Fruit fly (Drosophila melanogaster): ENCODE results near the gene pelo.

Gene pelo

DNA sequence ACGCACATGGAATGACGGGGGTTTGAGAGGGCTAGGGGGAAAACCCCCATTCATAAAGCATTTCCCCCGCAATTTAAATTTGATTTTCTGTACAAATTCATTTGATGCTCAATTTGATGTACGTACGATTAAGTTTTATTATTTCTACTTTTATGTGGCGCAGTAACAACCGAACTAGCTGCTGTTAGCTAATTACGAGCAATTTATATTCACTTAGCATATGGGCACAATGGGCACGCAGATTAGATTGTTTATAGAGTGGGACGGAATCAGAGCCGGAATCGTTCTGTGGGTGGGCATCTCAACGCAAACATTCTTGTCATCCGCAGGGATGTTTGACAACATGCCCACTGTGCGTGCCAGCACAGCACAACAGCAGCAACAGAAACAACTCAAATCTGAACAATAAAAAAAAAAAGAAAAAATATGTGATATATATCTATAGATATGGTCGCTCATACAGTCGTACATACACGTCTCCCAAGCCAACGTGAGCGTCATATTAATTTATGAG is 29.6 kb upstream of the pelo start:
- no peak for TF ChIP-seq CG10631 (GFP tag; optimal IDR thresholded peaks at IDR 0.05)
- TF ChIP-seq fkh (GFP tag; optimal IDR thresholded peaks at IDR 0.05), result peak; percentile 29
- TF ChIP-seq acj6 (GFP tag; optimal IDR thresholded peaks at IDR 0.05), result no peak
- TF ChIP-seq eg (GFP tag; IDR thresholded peaks at IDR 0.05), result 0 out of 3 replicates have a peak, but pooled peaks have one; percentile 32

- TF ChIP-seq fkh (GFP tag; optimal IDR thresholded peaks at IDR 0.05) (peak; percentile 50), svp (GFP tag) (peak; percentile 15), CG6276 (GFP tag; optimal IDR thresholded peaks at IDR 0.05) (no peak), CG9139 (GFP tag; optimal IDR thresholded peaks at IDR 0.05) (no peak), CG4318 (GFP tag; optimal IDR thresholded peaks at IDR 0.05) (no peak)
Measured at dm6 chr2L:9672246-9672645, 28.4 kb upstream of the pelo start.

DNA sequence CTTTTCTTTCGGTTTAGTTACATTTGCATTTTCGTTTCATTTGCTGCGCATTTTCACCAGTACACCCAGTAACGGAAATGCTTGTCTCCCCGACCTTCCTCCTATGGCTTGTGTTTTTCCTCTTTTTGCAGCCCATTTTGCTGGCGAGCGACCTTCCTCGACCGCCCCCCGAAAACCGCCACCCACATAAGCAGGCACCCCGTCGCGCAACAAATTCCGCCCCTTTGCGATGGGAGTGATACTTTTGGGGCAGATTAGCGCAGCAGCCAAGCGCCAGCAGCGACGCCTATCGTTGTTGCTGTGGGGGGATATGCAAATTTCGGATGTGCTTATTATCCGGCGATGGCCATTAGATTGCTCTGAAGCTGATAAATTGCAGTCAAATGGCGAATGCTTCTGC is 27.4 kb upstream of the pelo start:
- no peak for TF ChIP-seq acj6 (GFP tag; optimal IDR thresholded peaks at IDR 0.05)
- no peak for TF ChIP-seq CG6163 (GFP tag; IDR thresholded peaks at IDR 0.05)
- TF ChIP-seq CG3919 (GFP tag; optimal IDR thresholded peaks at IDR 0.05), result no peak
- no peak for TF ChIP-seq CG15336 (GFP tag; IDR thresholded peaks at IDR 0.05)
- no peak for TF ChIP-seq cyc (GFP tag; optimal IDR thresholded peaks at IDR 0.05)
- TF ChIP-seq esn (GFP tag; optimal IDR thresholded peaks at IDR 0.05), result no peak
- no peak for TF ChIP-seq fd59A (GFP tag; optimal IDR thresholded peaks at IDR 0.05)
- TF ChIP-seq Hr4 (GFP tag; optimal IDR thresholded peaks at IDR 0.05), result no peak
- no peak for TF ChIP-seq CG9139 (GFP tag; optimal IDR thresholded peaks at IDR 0.05)
- no peak for TF ChIP-seq Ets21C (GFP tag; optimal IDR thresholded peaks at IDR 0.05)

dm6 chr2L:9677101-9677500 is 23.5 kb upstream of the pelo start:
- peak; percentile 61 for TF ChIP-seq vri (GFP tag; optimal IDR thresholded peaks at IDR 0.05)
- peak; percentile 42 for TF ChIP-seq svp (GFP tag)
- TF ChIP-seq Hr4 (GFP tag; optimal IDR thresholded peaks at IDR 0.05), result no peak

DNA sequence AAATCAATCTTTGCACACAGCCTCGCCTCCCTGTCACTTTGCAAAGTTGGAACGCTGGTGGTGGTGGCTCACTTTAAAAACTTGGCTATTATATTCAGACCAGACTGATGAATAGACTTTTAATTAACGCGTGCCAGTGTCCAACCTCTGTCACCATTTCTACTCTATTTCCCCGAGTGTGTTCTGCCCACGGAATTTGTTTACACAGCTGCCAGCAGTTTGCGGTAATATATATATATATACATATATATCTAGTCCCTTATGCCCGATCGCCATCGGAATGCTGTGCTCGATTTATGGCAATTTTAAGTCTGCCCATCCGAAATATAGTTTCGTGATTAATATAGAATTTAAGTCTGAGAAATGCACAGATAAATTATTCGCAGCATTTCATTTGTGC is 20.8 kb upstream of the pelo start:
- TF ChIP-seq CG4318 (GFP tag; optimal IDR thresholded peaks at IDR 0.05) (no peak), CG3919 (GFP tag; optimal IDR thresholded peaks at IDR 0.05) (no peak), CG6792 (GFP tag; optimal IDR thresholded peaks at IDR 0.05) (no peak), acj6 (GFP tag; optimal IDR thresholded peaks at IDR 0.05) (no peak), dsx (GFP tag; optimal IDR thresholded peaks at IDR 0.05; ENCODE audit: poor library complexity, severe bottlenecking) (no peak), CG34406 (GFP tag; optimal IDR thresholded peaks at IDR 0.05) (no peak), CG11294 (GFP tag; IDR thresholded peaks at IDR 0.05) (no peak), CG6276 (GFP tag; optimal IDR thresholded peaks at IDR 0.05) (no peak), fd59A (GFP tag; optimal IDR thresholded peaks at IDR 0.05) (no peak)

DNA sequence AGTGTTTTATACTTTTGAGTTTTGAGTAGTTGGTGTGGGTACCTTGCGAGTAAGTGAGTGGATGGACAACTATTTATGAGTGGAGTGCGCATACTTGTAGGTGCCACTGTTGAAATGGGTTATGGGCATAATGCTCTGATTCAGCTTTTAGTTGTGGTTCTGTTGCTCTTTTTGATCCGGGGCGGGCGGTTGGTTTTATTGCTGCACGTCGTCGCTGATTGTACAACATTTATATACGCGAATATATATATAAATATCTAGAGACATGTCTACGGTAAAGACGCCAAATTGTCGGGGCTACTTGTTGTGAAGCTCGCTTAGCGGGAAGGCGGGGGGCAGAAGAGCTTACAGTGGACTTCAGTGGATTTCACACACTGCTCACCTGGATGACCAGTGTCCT is 16.5 kb upstream of the pelo start:
- TF ChIP-seq spab (GFP tag; optimal IDR thresholded peaks at IDR 0.05), result no peak
- no peak for TF ChIP-seq topi (GFP tag; optimal IDR thresholded peaks at IDR 0.05)
- TF ChIP-seq fd59A (GFP tag; optimal IDR thresholded peaks at IDR 0.05), result no peak
- TF ChIP-seq ss (GFP tag; optimal IDR thresholded peaks at IDR 0.05), result peak in 1 of 2 experiments; percentile 32
- peak; percentile 23 for TF ChIP-seq CG6808 (GFP tag; optimal IDR thresholded peaks at IDR 0.05)
- peak; percentile 66 for TF ChIP-seq Eip78C (GFP tag)
- no peak for TF ChIP-seq Lpt (GFP tag; optimal IDR thresholded peaks at IDR 0.05)
- no peak for TF ChIP-seq Eip75B (GFP tag; optimal IDR thresholded peaks at IDR 0.05)
- no peak for TF ChIP-seq CG15336 (GFP tag; IDR thresholded peaks at IDR 0.05)
- no peak for TF ChIP-seq achi (GFP tag; optimal IDR thresholded peaks at IDR 0.05)
- TF ChIP-seq CG9139 (GFP tag; optimal IDR thresholded peaks at IDR 0.05), result no peak
- no peak for TF ChIP-seq CG16779 (tag; optimal IDR thresholded peaks at IDR 0.05)
